Worm (Caenorhabditis elegans): ENCODE results near the gene F23A7.8.
A peak's percentile ranks its signal among the peaks of the same experiment; 100 is the strongest.

Gene F23A7.8

ce11 chrX:16205880-16206279 lies 7.3 kb upstream of the F23A7.8 start (continued):
- peak; percentile 14 to 82 for TF ChIP-seq daf-16 (GFP tag; optimal IDR thresholded peaks at IDR 0.05)
- TF ChIP-seq daf-16 (tag; optimal IDR thresholded peaks at IDR 0.05): peak; percentile 54
- no peak for TF ChIP-seq Y105C5A.15 (GFP tag; IDR thresholded peaks at IDR 0.05)
- no peak for TF ChIP-seq arid-1 (GFP tag; conservative IDR thresholded peaks at IDR 0.05)
- TF ChIP-seq nhr-28 (tag; optimal IDR thresholded peaks at IDR 0.05): peak; percentile 42
- TF ChIP-seq ceh-62 (tag; optimal IDR thresholded peaks at IDR 0.05): no peak
- no peak for TF ChIP-seq ceh-32 (tag; optimal IDR thresholded peaks at IDR 0.05; ENCODE audit: poor library complexity)
- TF ChIP-seq cey-2 (tag; optimal IDR thresholded peaks at IDR 0.05; ENCODE audit: borderline replicate concordance, insufficient read depth): no peak
- peak; percentile 69 for TF ChIP-seq duxl-1 (tag; optimal IDR thresholded peaks at IDR 0.05; ENCODE audit: poor library complexity)
- TF ChIP-seq snpc-4 (tag; optimal IDR thresholded peaks at IDR 0.05): no peak
- peak; percentile 89 for TF ChIP-seq mep-1 (tag; optimal IDR thresholded peaks at IDR 0.05)
- no peak for TF ChIP-seq zfp-2 (tag; optimal IDR thresholded peaks at IDR 0.05)
- TF ChIP-seq F37D6.2 (tag; optimal IDR thresholded peaks at IDR 0.05): peak; percentile 87
- no peak for TF ChIP-seq F44E2.7 (GFP tag; IDR thresholded peaks at IDR 0.05)

- TF ChIP-seq dmd-6 (GFP tag; IDR thresholded peaks at IDR 0.05): 0 out of 2 replicates have a peak, but pooled peaks have one; percentile 16
- 0 out of 2 replicates have a peak, but pooled peaks have one; percentile 30 for TF ChIP-seq php-3 (GFP tag; IDR thresholded peaks at IDR 0.05)
- TF ChIP-seq snpc-1.2 (GFP tag; IDR thresholded peaks at IDR 0.05): peak; percentile 49; the same call in 1 of the 2 replicates
- 0 out of 2 replicates have a peak, but pooled peaks have one; percentile 25 for TF ChIP-seq D1046.2 (GFP tag; IDR thresholded peaks at IDR 0.05)
- TF ChIP-seq F37D6.2 (tag; optimal IDR thresholded peaks at IDR 0.05): no peak
- peak; percentile 47; the same call in 1 of the 2 replicates for TF ChIP-seq pha-4 (GFP tag; IDR thresholded peaks at IDR 0.05)
- TF ChIP-seq pha-4 (tag; optimal IDR thresholded peaks at IDR 0.05): no peak
- TF ChIP-seq duxl-1 (tag; optimal IDR thresholded peaks at IDR 0.05; ENCODE audit: poor library complexity): peak; percentile 30
- no peak for TF ChIP-seq nhr-48 (tag; optimal IDR thresholded peaks at IDR 0.05)
- TF ChIP-seq hlh-30 (tag; optimal IDR thresholded peaks at IDR 0.05; ENCODE audit: insufficient read depth): peak; percentile 49
- peak; percentile 31; the same call in 1 of the 2 replicates for TF ChIP-seq lin-38 (GFP tag; IDR thresholded peaks at IDR 0.05)
- TF ChIP-seq daf-16 (GFP tag; optimal IDR thresholded peaks at IDR 0.05): no peak
- peak; percentile 32 for TF ChIP-seq daf-16 (tag; optimal IDR thresholded peaks at IDR 0.05)
- no peak for TF ChIP-seq dve-1 (tag; optimal IDR thresholded peaks at IDR 0.05; ENCODE audit: insufficient read depth)
- TF ChIP-seq mes-2 (tag; optimal IDR thresholded peaks at IDR 0.05; ENCODE audit: poor library complexity, severe bottlenecking): peak; percentile 1
- no peak for TF ChIP-seq Y5F2A.4 (GFP tag; optimal IDR thresholded peaks at IDR 0.05)
- TF ChIP-seq lim-7 (GFP tag; IDR thresholded peaks at IDR 0.05): peak; percentile 72
- 0 out of 2 replicates have a peak, but pooled peaks have one; percentile 9 for TF ChIP-seq vab-7 (GFP tag; IDR thresholded peaks at IDR 0.05)
Observed at ce11 chrX:16208123-16208522, 5.0 kb upstream of the F23A7.8 start.

DNA sequence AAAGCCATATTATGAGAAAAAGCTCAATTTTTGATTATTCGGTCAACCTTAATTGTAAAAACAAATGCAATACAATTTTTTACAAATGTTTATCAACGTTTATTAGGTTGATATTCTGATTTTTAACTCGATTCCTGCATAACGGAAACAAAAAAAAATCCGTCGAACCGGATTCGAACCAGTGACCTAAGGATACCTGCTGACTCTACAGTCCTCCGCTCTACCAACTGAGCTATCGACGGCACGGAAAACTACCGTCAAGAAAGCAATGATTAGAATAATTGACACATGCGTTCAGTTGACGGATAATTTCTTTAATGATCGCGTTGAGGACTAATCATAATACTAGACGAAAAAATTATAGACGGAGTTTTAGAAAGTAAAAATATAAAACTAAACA lies 4.5 kb upstream of the F23A7.8 start:
- 0 out of 2 replicates have a peak, but pooled peaks have one; percentile 4 for TF ChIP-seq dmd-8 (GFP tag; IDR thresholded peaks at IDR 0.05)
- peak; percentile 47; the same call in 1 of the 2 replicates for TF ChIP-seq snpc-1.2 (GFP tag; IDR thresholded peaks at IDR 0.05)
- peak; percentile 41; the same call in 1 of the 2 replicates for TF ChIP-seq nhr-41 (GFP tag; IDR thresholded peaks at IDR 0.05)
- TF ChIP-seq egl-43 (GFP tag; IDR thresholded peaks at IDR 0.05): 0 out of 2 replicates have a peak, but pooled peaks have one; percentile 55
- no peak for TF ChIP-seq lir-3 (tag; optimal IDR thresholded peaks at IDR 0.05)
- TF ChIP-seq lim-7 (GFP tag; IDR thresholded peaks at IDR 0.05): peak; percentile 70; the same call in 1 of the 2 replicates
- TF ChIP-seq dmd-6 (GFP tag; IDR thresholded peaks at IDR 0.05): peak; percentile 14
- peak; percentile 22 for TF ChIP-seq mes-2 (tag; optimal IDR thresholded peaks at IDR 0.05; ENCODE audit: poor library complexity, severe bottlenecking)
- TF ChIP-seq snpc-4 (tag; optimal IDR thresholded peaks at IDR 0.05): no peak
- peak; percentile 39; the same call in 1 of the 2 replicates for TF ChIP-seq pha-4 (GFP tag; IDR thresholded peaks at IDR 0.05)
- no peak for TF ChIP-seq pha-4 (tag; optimal IDR thresholded peaks at IDR 0.05)
- TF ChIP-seq lin-38 (GFP tag; IDR thresholded peaks at IDR 0.05): peak; percentile 37
- TF ChIP-seq mep-1 (tag; optimal IDR thresholded peaks at IDR 0.05): no peak
- TF ChIP-seq daf-16 (GFP tag; optimal IDR thresholded peaks at IDR 0.05): no peak
- peak; percentile 8 for TF ChIP-seq daf-16 (tag; optimal IDR thresholded peaks at IDR 0.05)

DNA sequence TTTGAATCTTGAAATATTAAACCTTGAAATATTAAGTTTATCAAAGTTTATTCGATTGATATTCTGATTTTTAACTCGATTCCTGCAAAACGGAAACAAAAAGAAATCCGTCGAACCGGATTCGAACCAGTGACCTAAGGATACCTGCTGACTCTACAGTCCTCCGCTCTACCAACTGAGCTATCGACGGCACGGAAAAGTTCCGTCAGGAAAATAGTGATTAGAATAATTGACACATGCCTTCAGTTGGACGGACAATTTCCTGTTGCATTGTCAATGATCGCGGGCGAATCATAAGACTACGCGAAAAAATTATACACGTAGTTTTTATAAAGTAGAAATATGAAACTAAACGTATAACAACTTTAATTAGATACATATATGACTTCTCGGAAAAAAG lies 4.1 kb upstream of the F23A7.8 start:
- TF ChIP-seq unc-62 (GFP tag; optimal IDR thresholded peaks at IDR 0.05 in 1 of 2) (peak in 1 of 2 experiments; percentile 27), unc-62 (tag; optimal IDR thresholded peaks at IDR 0.05) (no peak), lim-7 (GFP tag; IDR thresholded peaks at IDR 0.05) (peak; percentile 55), nhr-76 (tag; optimal IDR thresholded peaks at IDR 0.05) (no peak), egl-27 (tag; optimal IDR thresholded peaks at IDR 0.05) (no peak), nhr-41 (GFP tag; IDR thresholded peaks at IDR 0.05) (0 out of 2 replicates have a peak, but pooled peaks have one; percentile 9)
